Worm (Caenorhabditis elegans) whole organism, young adult: ENCODE results near the gene dao-6.

Experiments used
- F10E7.11 ChIP-seq: sonication (generic microtip); optimal IDR thresholded peaks from 2 replicates; lab custom pipeline; 2017; ENCODE audit warnings: mild to moderate bottlenecking, missing genetic modification characterization, moderate library complexity, missing compliant biosample characterization
- F23B12.7 ChIP-seq: sonication (generic microtip); optimal IDR thresholded peaks from 2 replicates; lab custom pipeline; 2017; ENCODE audit warnings: missing genetic modification characterization, mild to moderate bottlenecking, missing compliant biosample characterization, antibody characterized with exemption, moderate library complexity; ENCODE audit not compliant: insufficient read depth
- F37B4.10 ChIP-seq: fragments of 200-800 bp; sonication (Bioruptor generic); IDR thresholded peaks from 2 replicates; pipeline ENCODE4 v1.3.6; 2022; ENCODE audit warnings: missing genetic modification characterization, missing compliant biosample characterization
- F55B11.4 ChIP-seq: sonication (generic microtip); optimal IDR thresholded peaks from 2 replicates; lab custom pipeline; 2016; ENCODE audit warnings: missing compliant biosample characterization, missing genetic modification characterization, borderline replicate concordance; ENCODE audit not compliant: insufficient read depth
- F57A8.1 ChIP-seq: fragments of 200-800 bp; sonication (Bioruptor generic); optimal IDR thresholded peaks from 2 replicates; lab custom pipeline; 2018; ENCODE audit warnings: mild to moderate bottlenecking, missing genetic modification characterization, moderate library complexity, missing compliant biosample characterization
- F57C9.4 ChIP-seq: sonication (generic microtip); optimal IDR thresholded peaks from 2 replicates; lab custom pipeline; 2017; ENCODE audit warnings: mild to moderate bottlenecking, missing genetic modification characterization, missing compliant biosample characterization
- K11D2.4 ChIP-seq: fragments of 200-800 bp; sonication (Bioruptor generic); IDR thresholded peaks from 2 replicates; pipeline ENCODE4 v1.3.6; 2022; ENCODE audit warnings: missing genetic modification reagents, missing genetic modification characterization, missing compliant biosample characterization
- K12H6.12 ChIP-seq: fragments of 200-800 bp; sonication (Bioruptor generic); optimal IDR thresholded peaks from 2 replicates; lab custom pipeline; 2018; ENCODE audit warnings: mild to moderate bottlenecking, missing genetic modification characterization, missing compliant biosample characterization
- Y56A3A.18 ChIP-seq: fragments of 200-800 bp; sonication (Bioruptor generic); IDR thresholded peaks from 2 replicates; pipeline ENCODE4 v1.3.6; 2022; ENCODE audit warnings: missing genetic modification reagents, missing genetic modification characterization, missing compliant biosample characterization
- Y67H2A.10 ChIP-seq: fragments of 200-800 bp; sonication (Bioruptor generic); conservative IDR thresholded peaks from 2 replicates; pipeline ENCODE4 v1.3.6; 2022; ENCODE audit warnings: missing genetic modification reagents, missing genetic modification characterization, missing compliant biosample characterization
- ZK185.1 ChIP-seq: sonication (generic microtip); optimal IDR thresholded peaks from 2 replicates; lab custom pipeline; 2016; ENCODE audit warnings: mild to moderate bottlenecking, missing genetic modification characterization, missing compliant biosample characterization; ENCODE audit not compliant: poor library complexity, severe bottlenecking
- atf-7 ChIP-seq: sonication (generic microtip); optimal IDR thresholded peaks from 2 replicates; lab custom pipeline; 2017; ENCODE audit warnings: mild to moderate bottlenecking, missing genetic modification characterization, missing compliant biosample characterization
- bed-2 ChIP-seq: fragments of 200-800 bp; sonication (Bioruptor generic); IDR thresholded peaks from 2 replicates; pipeline ENCODE4 v1.3.6; 2022; ENCODE audit warnings: missing genetic modification reagents, missing genetic modification characterization, missing compliant biosample characterization
- cebp-1 ChIP-seq, 2 experiments: fragments of 200-800 bp in 1 of 2; sonication (Bioruptor generic) in 1 of 2; sonication (generic microtip) in 1 of 2; IDR thresholded peaks in 1 of 2; optimal IDR thresholded peaks in 1 of 2; 2 replicates each; pipeline versions ENCODE4 v1.3.6 to Lab custom; 2017 to 2022; ENCODE audit warnings: missing compliant biosample characterization in 2 of 2, missing genetic modification characterization in 2 of 2, mild to moderate bottlenecking in 1 of 2, missing genetic modification reagents in 1 of 2, moderate library complexity in 1 of 2
- ceh-27 ChIP-seq: fragments of 200-800 bp; sonication (Bioruptor generic); optimal IDR thresholded peaks from 2 replicates; lab custom pipeline; 2018; ENCODE audit warnings: mild to moderate bottlenecking, missing genetic modification characterization, moderate library complexity, missing compliant biosample characterization
- ceh-40 ChIP-seq: fragments of 200-800 bp; sonication (Bioruptor generic); IDR thresholded peaks from 2 replicates; pipeline ENCODE4 v1.3.6; 2022; ENCODE audit warnings: missing genetic modification characterization, missing compliant biosample characterization
- ekl-4 ChIP-seq: fragments of 200-800 bp; sonication (Bioruptor generic); IDR thresholded peaks from 2 replicates; pipeline ENCODE4 v1.3.6; 2022; ENCODE audit warnings: missing genetic modification reagents, missing genetic modification characterization, missing compliant biosample characterization
- hlh-26 ChIP-seq: fragments of 200-800 bp; sonication (Bioruptor generic); conservative IDR thresholded peaks from 2 replicates; pipeline ENCODE4 v1.3.6; 2022; ENCODE audit warnings: missing genetic modification reagents, missing genetic modification characterization, missing compliant biosample characterization
- hmg-1.2 ChIP-seq: fragments of 200-800 bp; sonication (Bioruptor generic); IDR thresholded peaks from 2 replicates; pipeline ENCODE4 v1.3.6; 2022; ENCODE audit warnings: missing genetic modification reagents, missing genetic modification characterization, missing compliant biosample characterization
- hmg-20 ChIP-seq: fragments of 200-800 bp; sonication (Bioruptor generic); IDR thresholded peaks from 2 replicates; pipeline ENCODE4 v1.3.6; 2022; ENCODE audit warnings: missing genetic modification reagents, missing genetic modification characterization, missing compliant biosample characterization
- hrde-1 ChIP-seq: sonication (generic microtip); optimal IDR thresholded peaks from 2 replicates; lab custom pipeline; 2016; ENCODE audit warnings: missing genetic modification characterization, mild to moderate bottlenecking, missing compliant biosample characterization, moderate library complexity, missing genotype, missing genetic modification reagents, borderline replicate concordance
- hsf-1 ChIP-seq: fragments of 200-800 bp; sonication (Bioruptor generic); IDR thresholded peaks from 2 replicates; pipeline ENCODE4 v1.3.6; 2022; ENCODE audit warnings: missing genetic modification reagents, missing genetic modification characterization, missing compliant biosample characterization
- lag-1 ChIP-seq: fragments of 200-800 bp; sonication (Bioruptor generic); IDR thresholded peaks from 2 replicates; pipeline ENCODE4 v1.3.6; 2022; ENCODE audit warnings: missing genetic modification reagents, missing genetic modification characterization, missing compliant biosample characterization
- lin-26 ChIP-seq: fragments of 200-800 bp; sonication (Bioruptor generic); IDR thresholded peaks from 2 replicates; pipeline ENCODE4 v1.3.6; 2022; ENCODE audit warnings: missing genetic modification reagents, missing genetic modification characterization, missing compliant biosample characterization
- lin-35 ChIP-seq, 3 experiments: fragments of 150-350 bp in 2 of 3; sonication (generic microtip) in 1 of 3; optimal IDR thresholded peaks; 2 replicates each; lab custom pipeline; 2014 to 2018; ENCODE audit warnings: missing biosample characterization in 3 of 3, missing genetic modification characterization in 3 of 3, missing genetic modification reagents in 3 of 3
- lin-40 ChIP-seq: sonication (generic microtip); optimal IDR thresholded peaks from 2 replicates; lab custom pipeline; 2016; ENCODE audit warnings: missing genetic modification characterization, mild to moderate bottlenecking, missing compliant biosample characterization, missing genotype, missing genetic modification reagents
- madf-10 ChIP-seq: sonication (generic microtip); optimal IDR thresholded peaks from 2 replicates; lab custom pipeline; 2016; ENCODE audit warnings: mild to moderate bottlenecking, missing genetic modification characterization, missing compliant biosample characterization
- madf-8 ChIP-seq: fragments of 200-800 bp; sonication (Bioruptor generic); conservative IDR thresholded peaks from 2 replicates; pipeline ENCODE4 v1.3.6; 2022; ENCODE audit warnings: missing genetic modification reagents, missing genetic modification characterization, missing compliant biosample characterization
- mcd-1 ChIP-seq: fragments of 200-800 bp; sonication (Bioruptor generic); IDR thresholded peaks from 2 replicates; pipeline ENCODE4 v1.3.6; 2022; ENCODE audit warnings: missing genetic modification reagents, missing genetic modification characterization, missing compliant biosample characterization
- nfya-1 ChIP-seq: sonication (generic microtip); optimal IDR thresholded peaks from 2 replicates; lab custom pipeline; 2017; ENCODE audit warnings: antibody characterized with exemption, missing compliant biosample characterization, missing genetic modification characterization, borderline replicate concordance; ENCODE audit not compliant: insufficient read depth
- nhr-120 ChIP-seq: fragments of 200-800 bp; sonication (Bioruptor generic); IDR thresholded peaks from 2 replicates; pipeline ENCODE4 v1.3.6; 2022; ENCODE audit warnings: missing genetic modification characterization, missing compliant biosample characterization
- nhr-80 ChIP-seq: sonication (generic microtip); optimal IDR thresholded peaks from 2 replicates; lab custom pipeline; 2016; ENCODE audit warnings: missing genetic modification characterization, missing compliant biosample characterization
- rec-8 ChIP-seq, 2 experiments: sonication (generic microtip); optimal IDR thresholded peaks; 2 replicates each; lab custom pipeline; 2016; ENCODE audit warnings: mild to moderate bottlenecking in 2 of 2, missing genetic modification characterization in 2 of 2, missing genetic modification reagents in 2 of 2, missing genotype in 2 of 2, missing biosample characterization in 1 of 2, missing compliant biosample characterization in 1 of 2, moderate library complexity in 1 of 2
- sdz-38 ChIP-seq: sonication (generic microtip); optimal IDR thresholded peaks from 2 replicates; lab custom pipeline; 2016; ENCODE audit warnings: missing genotype, missing genetic modification characterization, missing compliant biosample characterization
- sea-2 ChIP-seq: fragments of 200-800 bp; sonication (Bioruptor generic); IDR thresholded peaks from 2 replicates; pipeline ENCODE4 v1.3.6; 2022; ENCODE audit warnings: missing genetic modification characterization, missing compliant biosample characterization
- snpc-3.4 ChIP-seq: sonication (generic microtip); optimal IDR thresholded peaks from 2 replicates; lab custom pipeline; 2017; ENCODE audit warnings: missing genetic modification characterization, mild to moderate bottlenecking, missing compliant biosample characterization, antibody characterized with exemption, moderate library complexity, missing genotype, missing genetic modification reagents
- snpc-4 ChIP-seq, 5 experiments: fragments of 150-350 bp in 1 of 5; sonication (generic microtip) in 4 of 5; optimal IDR thresholded peaks; 2 replicates each; lab custom pipeline; 2014 to 2018; ENCODE audit warnings: missing genetic modification characterization in 5 of 5, missing biosample characterization in 3 of 5, antibody characterized with exemption in 2 of 5, mild to moderate bottlenecking in 2 of 5, missing compliant biosample characterization in 2 of 5, missing genotype in 2 of 5, moderate library complexity in 2 of 5, missing genetic modification reagents in 1 of 5
- unc-130 ChIP-seq: sonication (generic microtip); optimal IDR thresholded peaks from 2 replicates; lab custom pipeline; 2016; ENCODE audit warnings: missing genetic modification reagents, missing genetic modification characterization, missing compliant biosample characterization
- zfh-2 ChIP-seq: fragments of 200-800 bp; sonication (Bioruptor generic); conservative IDR thresholded peaks from 2 replicates; pipeline ENCODE4 v1.3.6; 2022; ENCODE audit warnings: missing genetic modification reagents, missing genetic modification characterization, missing compliant biosample characterization
- ztf-18 ChIP-seq: sonication (generic microtip); optimal IDR thresholded peaks from 2 replicates; lab custom pipeline; 2016; ENCODE audit warnings: missing genotype, mild to moderate bottlenecking, missing genetic modification characterization, missing compliant biosample characterization
- ztf-26 ChIP-seq: sonication (generic microtip); optimal IDR thresholded peaks from 2 replicates; lab custom pipeline; 2017; ENCODE audit warnings: missing genetic modification characterization, missing compliant biosample characterization

The dao-6 gene

ce11 chrIII:9702665-9703252 is 33.2 kb downstream of the dao-6 start:
- TF ChIP-seq Y56A3A.18 (GFP tag; lab: Robert Waterston, UW) = no peak
- peak; percentile 84 for TF ChIP-seq zfh-2
- TF ChIP-seq ceh-27 (GFP tag; lab: Kevin White, UChicago) = peak; percentile 7
- TF ChIP-seq snpc-4 (GFP tag; optimal IDR thresholded peaks at IDR 0.05; lab: Kevin White, UChicago) = no peak
- TF ChIP-seq snpc-4 (tag; optimal IDR thresholded peaks at IDR 0.05; lab: Kevin White, UChicago) = peak in 1 of 4 experiments; percentile 20
- peak; percentile 27; the same call in 1 of the 2 replicates for TF ChIP-seq hmg-1.2 (GFP tag; lab: Robert Waterston, UW)
- 0 out of 2 replicates have a peak, but pooled peaks have one; percentile 38 for TF ChIP-seq lin-26 (GFP tag; lab: Robert Waterston, UW)
- peak; percentile 62 for TF ChIP-seq nhr-80
- TF ChIP-seq sdz-38 (tag; lab: Kevin White, UChicago) = no peak
- TF ChIP-seq ztf-18 (tag; lab: Kevin White, UChicago) = peak; percentile 5
- peak; percentile 61 for TF ChIP-seq K12H6.12 (tag; lab: Kevin White, UChicago)
- peak; percentile 46 for TF ChIP-seq ZK185.1
- TF ChIP-seq cebp-1 (GFP tag; IDR thresholded peaks at IDR 0.05; lab: Robert Waterston, UW) = no peak
- peak; percentile 57 for TF ChIP-seq cebp-1 (tag; optimal IDR thresholded peaks at IDR 0.05; lab: Kevin White, UChicago)
- TF ChIP-seq mcd-1 (GFP tag; lab: Robert Waterston, UW) = no peak

- TF ChIP-seq unc-130 (GFP tag; lab: Kevin White, UChicago) (no peak), ztf-18 (tag; lab: Kevin White, UChicago) (no peak), F55B11.4 (tag; lab: Kevin White, UChicago) (no peak), Y67H2A.10 (GFP tag; lab: Robert Waterston, UW) (no peak), hlh-26 (no peak), K11D2.4 (GFP tag; lab: Robert Waterston, UW) (no peak), snpc-3.4 (no peak), lin-40 (tag; lab: Kevin White, UChicago) (no peak), sea-2 (GFP tag; lab: Robert Waterston, UW) (no peak), atf-7 (tag; lab: Kevin White, UChicago) (no peak), ceh-27 (GFP tag; lab: Kevin White, UChicago) (no peak), nhr-120 (0 out of 2 replicates have a peak, but pooled peaks have one; percentile 33), hmg-20 (GFP tag; lab: Robert Waterston, UW) (0 out of 2 replicates have a peak, but pooled peaks have one; percentile 24), lin-26 (GFP tag; lab: Robert Waterston, UW) (0 out of 2 replicates have a peak, but pooled peaks have one; percentile 11)
Observed at ce11 chrIII:9701798-9702197, 34.2 kb downstream of the dao-6 start.

- TF ChIP-seq hrde-1 (tag; lab: Kevin White, UChicago) (no peak), ztf-26 (no peak), ceh-27 (GFP tag; lab: Kevin White, UChicago) (peak; percentile 36), F10E7.11 (tag; lab: Kevin White, UChicago) (no peak), F37B4.10 (no peak), zfh-2 (peak; percentile 49; the same call in 1 of the 2 replicates), sdz-38 (tag; lab: Kevin White, UChicago) (no peak), lin-35 (GFP tag; optimal IDR thresholded peaks at IDR 0.05; lab: Kevin White, UChicago) (no peak), F57C9.4 (tag; lab: Kevin White, UChicago) (no peak), lag-1 (GFP tag; lab: Robert Waterston, UW) (no peak), K11D2.4 (GFP tag; lab: Robert Waterston, UW) (no peak), ceh-40 (GFP tag; lab: Robert Waterston, UW) (0 out of 2 replicates have a peak, but pooled peaks have one; percentile 18), nfya-1 (tag; lab: Kevin White, UChicago) (no peak), ekl-4 (GFP tag; lab: Robert Waterston, UW) (0 out of 2 replicates have a peak, but pooled peaks have one; percentile 17), mcd-1 (GFP tag; lab: Robert Waterston, UW) (no peak), hsf-1 (GFP tag; lab: Robert Waterston, UW) (no peak), rec-8 (tag; optimal IDR thresholded peaks at IDR 0.05; lab: Kevin White, UChicago) (no peak), F23B12.7 (tag; lab: Kevin White, UChicago) (no peak), madf-10 (tag; lab: Kevin White, UChicago) (no peak), bed-2 (GFP tag; lab: Robert Waterston, UW) (no peak), F57A8.1 (GFP tag; lab: Kevin White, UChicago) (no peak), madf-8 (GFP tag; lab: Robert Waterston, UW) (no peak)
Observed at ce11 chrIII:9700114-9700690, 35.8 kb downstream of the dao-6 start.
